Worm (Caenorhabditis elegans) whole organism, L3 larva: ENCODE results near the gene icln-1.

ENCODE experiments used
- egl-27 ChIP-seq: sonication (generic microtip); optimal IDR thresholded peaks from 4 replicates; lab custom pipeline; 2017; ENCODE audit warnings: missing biosample characterization, missing genetic modification reagents, missing genetic modification characterization
- mml-1 ChIP-seq: fragments of 150-350 bp; sonication (generic microtip); optimal IDR thresholded peaks from 3 replicates; lab custom pipeline; 2014; ENCODE audit warnings: missing biosample characterization, missing genetic modification characterization
- nhr-77 ChIP-seq: fragments of 150-350 bp; optimal IDR thresholded peaks from 2 replicates; lab custom pipeline; 2014; ENCODE audit warnings: missing biosample characterization, missing genetic modification characterization
- pqm-1 ChIP-seq: fragments of 150-350 bp; optimal IDR thresholded peaks from 2 replicates; lab custom pipeline; 2017; ENCODE audit warnings: missing biosample characterization, missing genetic modification characterization, inconsistent platforms
- tbx-2 ChIP-seq: sonication (generic microtip); optimal IDR thresholded peaks from 2 replicates; lab custom pipeline; 2016; ENCODE audit warnings: mild to moderate bottlenecking, missing genetic modification characterization, missing compliant biosample characterization

ce11 chrIV:9053403-9053802 lies 42.0 kb downstream of the icln-1 start:
- TF ChIP-seq nhr-77 (tag; lab: Kevin White, UChicago), result no peak
- TF ChIP-seq pqm-1 (tag; lab: Kevin White, UChicago), result no peak
- no peak for TF ChIP-seq tbx-2 (tag; lab: Kevin White, UChicago)
- TF ChIP-seq egl-27, result no peak
- no peak for TF ChIP-seq mml-1 (tag; lab: Kevin White, UChicago)
